Worm (Caenorhabditis elegans): ENCODE measurements around the gene kcc-1.

DNA sequence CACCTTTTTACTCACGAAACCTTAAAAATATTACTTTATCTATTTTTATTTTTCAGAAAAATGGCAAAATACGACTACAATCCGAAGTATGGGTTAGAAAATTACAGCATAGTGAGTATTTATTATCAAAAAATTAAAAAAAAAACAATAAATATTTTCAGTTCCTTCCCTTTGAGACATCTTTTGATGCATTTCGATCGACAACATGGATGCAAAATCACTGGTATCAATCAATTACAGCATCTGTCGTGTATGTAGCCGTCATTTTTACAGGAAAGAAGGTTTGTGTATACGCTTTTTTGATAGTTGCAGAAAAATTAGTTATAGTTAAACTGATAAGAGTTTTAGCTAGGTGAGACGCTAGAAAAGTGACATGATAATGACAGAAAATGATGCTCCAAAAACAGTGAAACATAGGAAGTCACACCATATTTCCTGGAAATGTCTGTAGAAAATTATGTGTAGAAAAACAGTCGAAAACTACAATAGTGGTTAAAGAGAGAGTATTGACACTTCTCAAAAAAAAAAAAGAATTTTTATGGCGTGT lies 31.7 kb downstream of the kcc-1 start, which contains the start of gene elo-3:
- TF ChIP-seq mdl-1 (tag; optimal IDR thresholded peaks at IDR 0.05) (no peak), mep-1 (tag; optimal IDR thresholded peaks at IDR 0.05) (no peak), lin-39 (tag; optimal IDR thresholded peaks at IDR 0.05) (no peak), F49E8.2 (tag; optimal IDR thresholded peaks at IDR 0.05; ENCODE audit: borderline replicate concordance) (no peak), D1046.2 (GFP tag; IDR thresholded peaks at IDR 0.05) (no peak), skn-1 (tag; optimal IDR thresholded peaks at IDR 0.05) (no peak), daf-16 (GFP tag; optimal IDR thresholded peaks at IDR 0.05) (no peak), daf-16 (tag; optimal IDR thresholded peaks at IDR 0.05) (peak; percentile 51), madf-5 (GFP tag; IDR thresholded peaks at IDR 0.05) (no peak), nhr-28 (tag; optimal IDR thresholded peaks at IDR 0.05) (peak; percentile 67), daf-8 (GFP tag; IDR thresholded peaks at IDR 0.05) (no peak), zip-2 (tag; optimal IDR thresholded peaks at IDR 0.05) (no peak), mdt-29 (GFP tag; IDR thresholded peaks at IDR 0.05) (no peak)

All from whole organism, L4 larva.